Worm (Caenorhabditis elegans): Measurements from ENCODE around the gene C45G9.10.

DNA sequence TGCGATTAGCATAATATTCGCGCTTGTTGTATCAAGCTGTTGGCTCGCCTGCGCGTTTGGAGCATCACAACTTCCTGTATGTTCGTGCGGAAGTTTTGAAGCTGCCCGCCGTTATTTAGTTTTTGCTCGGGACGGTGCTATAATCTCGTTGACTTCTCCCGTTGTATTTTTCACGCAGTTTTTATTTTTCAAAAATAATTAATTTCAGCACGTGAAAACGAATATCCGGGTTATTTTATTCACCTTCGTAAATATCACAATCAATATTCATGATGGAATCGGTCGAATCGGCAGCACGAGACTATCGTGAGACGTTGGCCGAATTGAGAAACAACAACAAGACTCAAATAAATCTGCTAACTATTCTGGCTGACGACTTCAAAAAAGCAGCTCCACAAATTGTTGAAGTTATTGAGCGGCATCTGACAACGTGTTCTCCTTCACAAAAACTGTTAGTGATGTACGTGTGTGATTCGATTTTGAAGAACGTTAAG lies 36.5 kb downstream of the C45G9.10 start:
- TF ChIP-seq fax-1 (tag; optimal IDR thresholded peaks at IDR 0.05) (no peak), ceh-22 (tag; optimal IDR thresholded peaks at IDR 0.05) (no peak), F13H6.1 (tag; optimal IDR thresholded peaks at IDR 0.05) (no peak), nhr-11 (tag; optimal IDR thresholded peaks at IDR 0.05) (no peak)

Data from whole organism, late embryonic.